Worm (Caenorhabditis elegans): ENCODE results near the gene catp-3.

DNA sequence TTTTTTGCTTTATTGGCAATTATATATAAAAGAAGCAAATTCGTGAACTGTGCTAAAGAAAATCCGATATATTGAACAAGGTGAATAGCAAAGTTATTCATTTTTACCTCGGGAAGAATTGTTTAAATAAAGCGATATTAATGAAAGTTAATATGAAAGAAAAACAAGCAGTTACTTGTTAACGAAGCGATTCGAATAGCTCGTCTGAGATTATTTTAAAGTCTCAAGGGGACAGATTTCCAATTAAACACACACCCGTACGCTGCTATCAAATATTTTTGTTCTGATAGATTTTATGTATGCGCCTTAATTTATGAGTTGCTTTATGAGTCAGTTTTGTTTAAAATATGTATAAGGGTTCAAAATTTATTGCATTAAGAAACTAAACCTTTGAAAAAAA is 8.0 kb upstream of the catp-3 start, which contains the start of gene str-140:
- TF ChIP-seq lsy-2 (tag; optimal IDR thresholded peaks at IDR 0.05) (no peak), ces-1 (GFP tag; optimal IDR thresholded peaks at IDR 0.05) (no peak), nhr-28 (tag; optimal IDR thresholded peaks at IDR 0.05) (no peak), nhr-76 (tag; optimal IDR thresholded peaks at IDR 0.05) (no peak), unc-39 (tag; optimal IDR thresholded peaks at IDR 0.05) (no peak), mab-5 (tag; optimal IDR thresholded peaks at IDR 0.05) (no peak)

Measured in whole organism, mixed stage, embryonic.